Worm (Caenorhabditis elegans) whole organism, L3 larva: ENCODE data around the gene mfsd-11.

Source experiments
- R02D3.7 ChIP-seq: fragments of 150-350 bp; optimal IDR thresholded peaks from 2 replicates; lab custom pipeline; 2014; ENCODE audit warnings: missing biosample characterization, missing genetic modification characterization
- ZK546.5 ChIP-seq: sonication (generic microtip); optimal IDR thresholded peaks from 2 replicates; lab custom pipeline; 2017; ENCODE audit warnings: missing biosample characterization, missing genetic modification characterization
- aly-2 ChIP-seq: fragments of 150-350 bp; optimal IDR thresholded peaks from 2 replicates; lab custom pipeline; 2014; ENCODE audit warnings: missing biosample characterization, missing genetic modification characterization
- ama-1 ChIP-seq: fragments of 150-350 bp; optimal IDR thresholded peaks from 2 replicates; lab custom pipeline; 2018
- ceh-16 ChIP-seq: sonication (generic microtip); optimal IDR thresholded peaks from 2 replicates; lab custom pipeline; 2017; ENCODE audit warnings: missing biosample characterization, missing genetic modification characterization
- ceh-28 ChIP-seq: fragments of 150-350 bp; optimal IDR thresholded peaks from 2 replicates; lab custom pipeline; 2014; ENCODE audit warnings: missing biosample characterization, missing genetic modification reagents, missing genetic modification characterization
- ceh-82 ChIP-seq: fragments of 150-350 bp; optimal IDR thresholded peaks from 2 replicates; lab custom pipeline; 2014; ENCODE audit warnings: missing biosample characterization, missing genetic modification characterization
- ceh-9 ChIP-seq: sonication (generic microtip); optimal IDR thresholded peaks from 2 replicates; lab custom pipeline; 2018; ENCODE audit warnings: missing biosample characterization, missing genetic modification characterization
- daf-12 ChIP-seq: fragments of 150-350 bp; optimal IDR thresholded peaks from 2 replicates; lab custom pipeline; 2014; ENCODE audit warnings: missing biosample characterization, missing genetic modification reagents, missing genetic modification characterization
- egl-27 ChIP-seq: sonication (generic microtip); optimal IDR thresholded peaks from 4 replicates; lab custom pipeline; 2017; ENCODE audit warnings: missing biosample characterization, missing genetic modification reagents, missing genetic modification characterization
- egl-5 ChIP-seq: fragments of 150-350 bp; optimal IDR thresholded peaks from 2 replicates; lab custom pipeline; 2017; ENCODE audit warnings: missing biosample characterization, missing genetic modification reagents, missing genetic modification characterization, inconsistent platforms
- elt-1 ChIP-seq: fragments of 150-350 bp; optimal IDR thresholded peaks from 2 replicates; lab custom pipeline; 2014; ENCODE audit warnings: missing biosample characterization, missing genetic modification characterization
- elt-2 ChIP-seq: sonication (generic microtip); optimal IDR thresholded peaks from 2 replicates; lab custom pipeline; 2016; ENCODE audit warnings: missing genetic modification reagents, mild to moderate bottlenecking, missing genetic modification characterization, missing compliant biosample characterization
- elt-3 ChIP-seq, 3 experiments: fragments of 150-350 bp in 1 of 3; sonication (generic microtip) in 2 of 3; optimal IDR thresholded peaks; 2 replicates in 2 of 3; 4 replicates in 1 of 3; lab custom pipeline; 2014 to 2017; ENCODE audit warnings: missing biosample characterization in 3 of 3, missing genetic modification characterization in 3 of 3
- eor-1 ChIP-seq, 2 experiments: fragments of 150-350 bp; optimal IDR thresholded peaks; 2 replicates each; lab custom pipeline; 2014 to 2018; ENCODE audit warnings: missing biosample characterization in 2 of 2, missing genetic modification characterization in 2 of 2
- fkh-10 ChIP-seq: sonication (generic microtip); optimal IDR thresholded peaks from 2 replicates; lab custom pipeline; 2017; ENCODE audit warnings: missing biosample characterization, missing genetic modification reagents, missing genetic modification characterization
- fkh-2 ChIP-seq: fragments of 150-350 bp; optimal IDR thresholded peaks from 2 replicates; lab custom pipeline; 2014; ENCODE audit warnings: missing biosample characterization, missing genetic modification reagents, missing genetic modification characterization
- fos-1 ChIP-seq: fragments of 150-350 bp; optimal IDR thresholded peaks from 2 replicates; lab custom pipeline; 2014; ENCODE audit warnings: missing biosample characterization, missing genetic modification characterization
- hmg-11 ChIP-seq: sonication (generic microtip); optimal IDR thresholded peaks from 2 replicates; lab custom pipeline; 2016; ENCODE audit warnings: missing genetic modification characterization, missing compliant biosample characterization
- jun-1 ChIP-seq: fragments of 150-350 bp; optimal IDR thresholded peaks from 2 replicates; lab custom pipeline; 2014; ENCODE audit warnings: missing biosample characterization, missing genetic modification reagents, missing genetic modification characterization
- lin-15B ChIP-seq: fragments of 150-350 bp; optimal IDR thresholded peaks from 2 replicates; lab custom pipeline; 2014; ENCODE audit warnings: missing biosample characterization, missing genetic modification characterization
- lin-39 ChIP-seq: fragments of 150-350 bp; optimal IDR thresholded peaks from 2 replicates; lab custom pipeline; 2018; ENCODE audit warnings: missing biosample characterization, missing genetic modification reagents, missing genetic modification characterization
- lsy-12 ChIP-seq: sonication (generic microtip); optimal IDR thresholded peaks from 2 replicates; lab custom pipeline; 2016; ENCODE audit warnings: mild to moderate bottlenecking, missing genetic modification characterization, missing compliant biosample characterization
- mdl-1 ChIP-seq: fragments of 150-350 bp; optimal IDR thresholded peaks from 2 replicates; lab custom pipeline; 2014; ENCODE audit warnings: missing biosample characterization, missing genetic modification characterization
- mml-1 ChIP-seq: fragments of 150-350 bp; sonication (generic microtip); optimal IDR thresholded peaks from 3 replicates; lab custom pipeline; 2014; ENCODE audit warnings: missing biosample characterization, missing genetic modification characterization
- nfya-1 ChIP-seq: sonication (generic microtip); optimal IDR thresholded peaks from 2 replicates; lab custom pipeline; 2017; ENCODE audit warnings: missing genetic modification characterization, mild to moderate bottlenecking, missing compliant biosample characterization, antibody characterized with exemption, moderate library complexity; ENCODE audit not compliant: insufficient read depth
- nhr-11 ChIP-seq: fragments of 150-350 bp; optimal IDR thresholded peaks from 2 replicates; lab custom pipeline; 2014; ENCODE audit warnings: missing biosample characterization, missing genetic modification characterization
- nhr-12 ChIP-seq: fragments of 150-350 bp; optimal IDR thresholded peaks from 2 replicates; lab custom pipeline; 2014; ENCODE audit warnings: missing biosample characterization, missing genetic modification characterization
- nhr-23 ChIP-seq: fragments of 150-350 bp; optimal IDR thresholded peaks from 2 replicates; lab custom pipeline; 2014; ENCODE audit warnings: missing biosample characterization, missing genetic modification reagents, missing genetic modification characterization
- nhr-237 ChIP-seq: fragments of 150-350 bp; optimal IDR thresholded peaks from 2 replicates; lab custom pipeline; 2014; ENCODE audit warnings: missing biosample characterization, missing genetic modification characterization
- nhr-25 ChIP-seq: sonication (generic microtip); optimal IDR thresholded peaks from 2 replicates; lab custom pipeline; 2017; ENCODE audit warnings: missing biosample characterization, missing genetic modification characterization
- nhr-28 ChIP-seq: fragments of 150-350 bp; optimal IDR thresholded peaks from 2 replicates; lab custom pipeline; 2014; ENCODE audit warnings: missing biosample characterization, missing genetic modification characterization
- nhr-43 ChIP-seq: sonication (generic microtip); optimal IDR thresholded peaks from 2 replicates; lab custom pipeline; 2016; ENCODE audit warnings: mild to moderate bottlenecking, missing genetic modification characterization, missing compliant biosample characterization; ENCODE audit not compliant: poor library complexity, severe bottlenecking
- nhr-67 ChIP-seq: fragments of 150-350 bp; optimal IDR thresholded peaks from 2 replicates; lab custom pipeline; 2014; ENCODE audit warnings: missing biosample characterization, missing genetic modification characterization
- nhr-76 ChIP-seq: fragments of 150-350 bp; sonication (generic microtip); optimal IDR thresholded peaks from 5 replicates; lab custom pipeline; 2014; ENCODE audit warnings: missing biosample characterization, missing genetic modification characterization
- nhr-77 ChIP-seq: fragments of 150-350 bp; optimal IDR thresholded peaks from 2 replicates; lab custom pipeline; 2014; ENCODE audit warnings: missing biosample characterization, missing genetic modification characterization
- pha-4 ChIP-seq: fragments of 150-350 bp; optimal IDR thresholded peaks from 2 replicates; lab custom pipeline; 2014; ENCODE audit warnings: missing biosample characterization, missing genetic modification reagents, missing genetic modification characterization
- pqm-1 ChIP-seq: fragments of 150-350 bp; optimal IDR thresholded peaks from 2 replicates; lab custom pipeline; 2017; ENCODE audit warnings: missing biosample characterization, missing genetic modification characterization, inconsistent platforms
- sea-2 ChIP-seq: fragments of 150-350 bp; sonication (generic microtip); optimal IDR thresholded peaks from 4 replicates; lab custom pipeline; 2014; ENCODE audit warnings: missing biosample characterization, missing genetic modification reagents, missing genetic modification characterization
- skn-1 ChIP-seq: fragments of 150-350 bp; optimal IDR thresholded peaks from 2 replicates; lab custom pipeline; 2014; ENCODE audit warnings: missing biosample characterization, missing genetic modification characterization
- snpc-4 ChIP-seq: fragments of 150-350 bp; optimal IDR thresholded peaks from 2 replicates; lab custom pipeline; 2014; ENCODE audit warnings: missing biosample characterization, missing genetic modification characterization
- tbx-2 ChIP-seq: sonication (generic microtip); optimal IDR thresholded peaks from 2 replicates; lab custom pipeline; 2016; ENCODE audit warnings: mild to moderate bottlenecking, missing genetic modification characterization, missing compliant biosample characterization
- unc-39 ChIP-seq: sonication (generic microtip); optimal IDR thresholded peaks from 4 replicates; lab custom pipeline; 2017; ENCODE audit warnings: missing biosample characterization, missing genetic modification characterization
- unc-62 ChIP-seq: fragments of 150-350 bp; sonication (generic microtip); optimal IDR thresholded peaks from 4 replicates; lab custom pipeline; 2014; ENCODE audit warnings: missing biosample characterization, missing genetic modification reagents, missing genetic modification characterization
- zag-1 ChIP-seq: fragments of 150-350 bp; optimal IDR thresholded peaks from 2 replicates; lab custom pipeline; 2014; ENCODE audit warnings: missing biosample characterization, missing genetic modification characterization
- ztf-11 ChIP-seq: fragments of 150-350 bp; optimal IDR thresholded peaks from 2 replicates; lab custom pipeline; 2014; ENCODE audit warnings: missing biosample characterization, missing genetic modification characterization
- ztf-4 ChIP-seq: fragments of 150-350 bp; optimal IDR thresholded peaks from 2 replicates; lab custom pipeline; 2014; ENCODE audit warnings: missing biosample characterization, missing genetic modification characterization

Gene mfsd-11

ce11 chrX:12172482-12173134, 18.7 kb upstream of the mfsd-11 start (continued):
- TF ChIP-seq hmg-11: no peak
- no peak for TF ChIP-seq R02D3.7 (tag; lab: Kevin White, UChicago)
- TF ChIP-seq sea-2 (GFP tag; lab: Kevin White, UChicago): no peak
- TF ChIP-seq snpc-4 (tag; lab: Kevin White, UChicago): no peak
- no peak for TF ChIP-seq zag-1 (tag; lab: Kevin White, UChicago)
- TF ChIP-seq ceh-82 (tag; lab: Kevin White, UChicago): no peak
- no peak for TF ChIP-seq mml-1
- no peak for TF ChIP-seq lin-39 (tag; lab: Kevin White, UChicago)
- peak; percentile 94 for TF ChIP-seq elt-2 (tag; lab: Kevin White, UChicago)
- no peak for TF ChIP-seq ztf-11 (tag; lab: Kevin White, UChicago)
- TF ChIP-seq elt-1 (tag; lab: Kevin White, UChicago): peak; percentile 90
- TF ChIP-seq nhr-28 (tag; lab: Kevin White, UChicago): no peak

ce11 chrX:12171631-12172348, 17.9 kb upstream of the mfsd-11 start, which contains the start of gene F57G12.1:
Gene F57G12.1, minus strand, starts transcription at chrX:12171681.
- no peak for TF ChIP-seq fos-1 (tag; lab: Kevin White, UChicago)
- no peak for TF ChIP-seq nhr-76 (tag; lab: Kevin White, UChicago)
- no peak for TF ChIP-seq daf-12
- no peak for TF ChIP-seq elt-3 (tag; optimal IDR thresholded peaks at IDR 0.05; lab: Kevin White, UChicago)
- TF ChIP-seq ceh-16 (tag; lab: Kevin White, UChicago): no peak
- TF ChIP-seq mml-1: no peak
- TF ChIP-seq nhr-12 (tag; lab: Kevin White, UChicago): no peak
- TF ChIP-seq nhr-28 (tag; lab: Kevin White, UChicago): no peak
- TF ChIP-seq zag-1 (tag; lab: Kevin White, UChicago): no peak
- TF ChIP-seq mdl-1 (tag; lab: Kevin White, UChicago): peak; percentile 51
- no peak for TF ChIP-seq eor-1 (tag; optimal IDR thresholded peaks at IDR 0.05; lab: Kevin White, UChicago)
- peak; percentile 93 for TF ChIP-seq hmg-11
- TF ChIP-seq pqm-1: peak; percentile 41
- TF ChIP-seq ceh-82 (tag; lab: Kevin White, UChicago): no peak
- peak; percentile 97 for TF ChIP-seq lin-39 (tag; lab: Kevin White, UChicago)
- peak; percentile 81 for TF ChIP-seq ama-1 (lab: Kevin White, UChicago)
- no peak for TF ChIP-seq ztf-11 (tag; lab: Kevin White, UChicago)
- peak; percentile 58 for TF ChIP-seq skn-1 (tag; lab: Kevin White, UChicago)
- peak; percentile 88 for TF ChIP-seq nhr-25
- TF ChIP-seq nhr-43 (tag; lab: Kevin White, UChicago): peak; percentile 37
- TF ChIP-seq egl-5 (tag; lab: Kevin White, UChicago): peak; percentile 48
- TF ChIP-seq ztf-4 (tag; lab: Kevin White, UChicago): no peak
- no peak for TF ChIP-seq nhr-77 (tag; lab: Kevin White, UChicago)
- no peak for TF ChIP-seq aly-2
- TF ChIP-seq ZK546.5 (tag; lab: Kevin White, UChicago): no peak
- TF ChIP-seq nhr-11: peak; percentile 56
- peak; percentile 85 for TF ChIP-seq pha-4 (tag; lab: Kevin White, UChicago)
- TF ChIP-seq sea-2 (GFP tag; lab: Kevin White, UChicago): no peak
- peak; percentile 55 for TF ChIP-seq unc-62 (GFP tag; lab: Kevin White, UChicago)
- peak; percentile 71 for TF ChIP-seq elt-1 (tag; lab: Kevin White, UChicago)
- peak; percentile 39 for TF ChIP-seq ceh-28
- TF ChIP-seq lin-15B (tag; lab: Kevin White, UChicago): peak; percentile 7
- TF ChIP-seq elt-2 (tag; lab: Kevin White, UChicago): peak; percentile 57
- peak; percentile 36 for TF ChIP-seq jun-1
- TF ChIP-seq ceh-9 (tag; lab: Kevin White, UChicago): no peak
- no peak for TF ChIP-seq nhr-67
- TF ChIP-seq snpc-4 (tag; lab: Kevin White, UChicago): no peak
- TF ChIP-seq R02D3.7 (tag; lab: Kevin White, UChicago): no peak
- no peak for TF ChIP-seq nhr-237 (tag; lab: Kevin White, UChicago)
- TF ChIP-seq nfya-1 (tag; lab: Kevin White, UChicago): peak; percentile 90
- peak; percentile 5 for TF ChIP-seq tbx-2 (tag; lab: Kevin White, UChicago)
- TF ChIP-seq unc-39: no peak
- TF ChIP-seq nhr-23: peak; percentile 76
- peak; percentile 41 for TF ChIP-seq egl-27
- TF ChIP-seq fkh-2 (tag; lab: Kevin White, UChicago): no peak
- peak; percentile 9 for TF ChIP-seq lsy-12 (tag; lab: Kevin White, UChicago)
- TF ChIP-seq fkh-10: peak; percentile 56
